Worm (Caenorhabditis elegans): Measurements from ENCODE around the gene hacd-1.

hacd-1 gene

ce11 chrV:1465932-1466331 is 5.8 kb downstream of the hacd-1 start (continued):
- TF ChIP-seq ceh-28 (tag; optimal IDR thresholded peaks at IDR 0.05) (no peak), php-3 (GFP tag; IDR thresholded peaks at IDR 0.05) (no peak)

ce11 chrV:1466949-1467348 is 6.8 kb downstream of the hacd-1 start:
- TF ChIP-seq mes-2 (tag; optimal IDR thresholded peaks at IDR 0.05; ENCODE audit: poor library complexity, severe bottlenecking) (peak; percentile 57), nhr-6 (tag; optimal IDR thresholded peaks at IDR 0.05) (peak; percentile 32), hlh-30 (tag; optimal IDR thresholded peaks at IDR 0.05; ENCODE audit: insufficient read depth) (peak; percentile 97), unc-62 (GFP tag; optimal IDR thresholded peaks at IDR 0.05 in 1 of 2) (peak in 1 of 2 experiments; percentile 38), unc-62 (tag; optimal IDR thresholded peaks at IDR 0.05) (no peak), dmd-6 (GFP tag; IDR thresholded peaks at IDR 0.05) (peak; percentile 50), mep-1 (tag; optimal IDR thresholded peaks at IDR 0.05) (peak; percentile 31), spr-1 (tag; optimal IDR thresholded peaks at IDR 0.05) (no peak), hlh-11 (tag; optimal IDR thresholded peaks at IDR 0.05) (peak; percentile 42), hmg-1.1 (GFP tag; IDR thresholded peaks at IDR 0.05) (peak; percentile 43; the same call in 1 of the 2 replicates), snpc-4 (tag; optimal IDR thresholded peaks at IDR 0.05) (no peak), egl-43 (GFP tag; IDR thresholded peaks at IDR 0.05) (no peak), nhr-28 (tag; optimal IDR thresholded peaks at IDR 0.05) (peak; percentile 36), ZK546.5 (tag; optimal IDR thresholded peaks at IDR 0.05) (no peak), mdl-1 (tag; optimal IDR thresholded peaks at IDR 0.05) (peak in 1 of 2 experiments; percentile 65), dve-1 (tag; optimal IDR thresholded peaks at IDR 0.05; ENCODE audit: insufficient read depth) (peak; percentile 43), Y75B8A.6 (GFP tag; IDR thresholded peaks at IDR 0.05) (no peak), lin-29 (GFP tag; IDR thresholded peaks at IDR 0.05) (no peak), gei-8 (GFP tag; optimal IDR thresholded peaks at IDR 0.05) (no peak), nhr-111 (GFP tag; optimal IDR thresholded peaks at IDR 0.05) (no peak), dmd-9 (GFP tag; IDR thresholded peaks at IDR 0.05) (no peak)

ce11 chrV:1467444-1467843 is 7.3 kb downstream of the hacd-1 start, which contains the start of gene gid-8:
TSS of gene gid-8 (plus strand) at chrV:1467744.
- TF ChIP-seq T26A8.4 (GFP tag; IDR thresholded peaks at IDR 0.05) = no peak
- TF ChIP-seq mes-2 (tag; optimal IDR thresholded peaks at IDR 0.05; ENCODE audit: poor library complexity, severe bottlenecking) = no peak
- TF ChIP-seq cey-2 (tag; optimal IDR thresholded peaks at IDR 0.05; ENCODE audit: borderline replicate concordance, insufficient read depth) = no peak
- TF ChIP-seq aha-1 (tag) = no peak
- TF ChIP-seq hlh-11 (tag; optimal IDR thresholded peaks at IDR 0.05) = no peak
- TF ChIP-seq rbr-2 (tag; optimal IDR thresholded peaks at IDR 0.05) = no peak
- TF ChIP-seq attf-4 (tag; optimal IDR thresholded peaks at IDR 0.05) = no peak
- no peak for TF ChIP-seq F10B5.3 (tag; optimal IDR thresholded peaks at IDR 0.05)
- no peak for TF ChIP-seq ctbp-1 (GFP tag; IDR thresholded peaks at IDR 0.05)
- TF ChIP-seq ceh-20 (GFP tag; IDR thresholded peaks at IDR 0.05) = no peak
- no peak for TF ChIP-seq ceh-62 (tag; optimal IDR thresholded peaks at IDR 0.05)
- no peak for TF ChIP-seq lir-3 (tag; optimal IDR thresholded peaks at IDR 0.05)
- TF ChIP-seq aly-2 (tag; optimal IDR thresholded peaks at IDR 0.05) = no peak
- no peak for TF ChIP-seq nhr-6 (tag; optimal IDR thresholded peaks at IDR 0.05)

ce11 chrV:1468905-1469304 is 8.7 kb downstream of the hacd-1 start:
- TF ChIP-seq aha-1 (tag) = peak; percentile 91
- no peak for TF ChIP-seq nhr-111 (GFP tag; optimal IDR thresholded peaks at IDR 0.05)

All from whole organism, L4 larva.